Fruit fly (Drosophila melanogaster) whole organism, embryonic: ENCODE data around the gene MED14.

Source experiments
- ATbp ChIP-seq: fragments of 200-800 bp; sonication (Bioruptor generic); optimal IDR thresholded peaks from 2 replicates; lab custom pipeline; 2017; ENCODE audit warnings: missing biosample characterization, mild to moderate bottlenecking, missing genetic modification characterization, missing genetic modification reagents
- Aef1 ChIP-seq: fragments of 200-800 bp; sonication (Bioruptor generic); IDR thresholded peaks from 3 replicates; pipeline ENCODE4 v1.3.6; 2022; ENCODE audit warnings: missing biosample characterization, missing genetic modification characterization
- Bdp1 ChIP-seq: fragments of 200-800 bp; sonication (Bioruptor generic); optimal IDR thresholded peaks from 3 replicates; lab custom pipeline; 2016; ENCODE audit warnings: missing biosample characterization, missing genetic modification characterization
- Blimp-1 ChIP-seq: fragments of 200-800 bp; sonication (Bioruptor generic); optimal IDR thresholded peaks from 3 replicates; lab custom pipeline; 2018; ENCODE audit warnings: missing biosample characterization, missing genetic modification characterization, mild to moderate bottlenecking, moderate library complexity, missing genetic modification reagents
- CG1024 ChIP-seq: fragments of 200-800 bp; sonication (Bioruptor generic); IDR thresholded peaks from 2 replicates; pipeline ENCODE4 v1.3.6; 2022; ENCODE audit warnings: missing biosample characterization, missing genetic modification characterization
- CG10431 ChIP-seq: fragments of 200-800 bp; sonication (Bioruptor generic); optimal IDR thresholded peaks from 3 replicates; lab custom pipeline; 2018; ENCODE audit warnings: missing biosample characterization, mild to moderate bottlenecking, missing genetic modification characterization
- CG10979 ChIP-seq: fragments of 200-800 bp; sonication (Bioruptor generic); optimal IDR thresholded peaks from 2 replicates; lab custom pipeline; 2018; ENCODE audit warnings: missing biosample characterization, mild to moderate bottlenecking, missing genetic modification characterization, moderate library complexity
- CG12155 ChIP-seq: fragments of 200-800 bp; sonication (Bioruptor generic); optimal IDR thresholded peaks from 3 replicates; lab custom pipeline; 2016; ENCODE audit warnings: missing biosample characterization, missing genetic modification characterization
- CG15269 ChIP-seq: fragments of 200-800 bp; sonication (Bioruptor generic); optimal IDR thresholded peaks from 2 replicates; lab custom pipeline; 2018; ENCODE audit warnings: missing biosample characterization, mild to moderate bottlenecking, missing genetic modification characterization, moderate library complexity
- CG15479 ChIP-seq: fragments of 200-800 bp; sonication (Bioruptor generic); optimal IDR thresholded peaks from 3 replicates; lab custom pipeline; 2019; ENCODE audit warnings: missing biosample characterization, mild to moderate bottlenecking, missing genetic modification characterization, moderate library complexity
- CG16863 ChIP-seq: fragments of 200-800 bp; sonication (Bioruptor generic); optimal IDR thresholded peaks from 3 replicates; lab custom pipeline; 2016; ENCODE audit warnings: missing biosample characterization, missing genetic modification characterization
- CG17359 ChIP-seq: fragments of 200-800 bp; sonication (Bioruptor generic); optimal IDR thresholded peaks from 3 replicates; lab custom pipeline; 2018; ENCODE audit warnings: missing biosample characterization, mild to moderate bottlenecking, missing genetic modification characterization, moderate library complexity
- CG17361 ChIP-seq: fragments of 200-800 bp; sonication (Bioruptor generic); IDR thresholded peaks from 3 replicates; pipeline ENCODE4 v1.3.6; 2022; ENCODE audit warnings: missing biosample characterization, missing genetic modification characterization
- CG2875 ChIP-seq: fragments of 200-800 bp; sonication (Bioruptor generic); optimal IDR thresholded peaks from 2 replicates; lab custom pipeline; 2017; ENCODE audit warnings: missing biosample characterization, mild to moderate bottlenecking, missing genetic modification characterization, missing genetic modification reagents
- CG32532 ChIP-seq: fragments of 200-800 bp; sonication (Bioruptor generic); IDR thresholded peaks from 2 replicates; pipeline ENCODE4 v1.3.6; 2022; ENCODE audit warnings: missing biosample characterization, missing genetic modification characterization
- CG4424 ChIP-seq: fragments of 200-800 bp; sonication (Bioruptor generic); optimal IDR thresholded peaks from 3 replicates; lab custom pipeline; 2016; ENCODE audit warnings: missing biosample characterization, missing genetic modification characterization
- CG4707 ChIP-seq: fragments of 200-800 bp; sonication (Bioruptor generic); optimal IDR thresholded peaks from 2 replicates; lab custom pipeline; 2018; ENCODE audit warnings: missing biosample characterization, mild to moderate bottlenecking, missing genetic modification characterization, moderate library complexity
- CG7372 ChIP-seq: fragments of 200-800 bp; sonication (Bioruptor generic); IDR thresholded peaks from 2 replicates; pipeline ENCODE4 v1.3.6; 2022; ENCODE audit warnings: missing biosample characterization, missing genetic modification characterization
- CG8478 ChIP-seq: fragments of >200 bp; optimal IDR thresholded peaks from 2 replicates; lab custom pipeline; 2018
- CG9876 ChIP-seq: fragments of 200-800 bp; sonication (Bioruptor generic); optimal IDR thresholded peaks from 2 replicates; lab custom pipeline; 2016; ENCODE audit warnings: missing biosample characterization, missing genetic modification characterization
- Dll ChIP-seq: fragments of 200-800 bp; sonication (Bioruptor generic); IDR thresholded peaks from 4 replicates; pipeline ENCODE4 v1.3.6; 2022; ENCODE audit warnings: missing biosample characterization, missing genetic modification characterization; ENCODE audit not compliant: partially characterized antibody
- Kr ChIP-seq: fragments of 200-800 bp; sonication (Bioruptor generic); optimal IDR thresholded peaks from 2 replicates; lab custom pipeline; 2017; ENCODE audit warnings: missing biosample characterization, mild to moderate bottlenecking, missing genetic modification characterization
- Lhr ChIP-seq: fragments of 200-800 bp; sonication (Bioruptor generic); optimal IDR thresholded peaks from 3 replicates; lab custom pipeline; 2017; ENCODE audit warnings: mild to moderate bottlenecking, missing biosample characterization, missing genetic modification reagents, missing genetic modification characterization
- Meics ChIP-seq: fragments of 200-800 bp; sonication (Bioruptor generic); optimal IDR thresholded peaks from 2 replicates; lab custom pipeline; 2017; ENCODE audit warnings: missing biosample characterization, mild to moderate bottlenecking, missing genetic modification characterization
- NC2β ChIP-seq: fragments of 200-800 bp; sonication (Bioruptor generic); optimal IDR thresholded peaks from 2 replicates; lab custom pipeline; 2016; ENCODE audit warnings: missing biosample characterization, missing genetic modification characterization
- Pdp1 ChIP-seq, 2 experiments: fragments of 200-800 bp; sonication (Bioruptor generic); optimal IDR thresholded peaks; 3 replicates each; lab custom pipeline; 2016; ENCODE audit warnings: missing biosample characterization in 2 of 2, missing genetic modification characterization in 2 of 2, mild to moderate bottlenecking in 1 of 2, moderate library complexity in 1 of 2
- Scr ChIP-seq: fragments of 200-800 bp; sonication (Bioruptor generic); IDR thresholded peaks from 2 replicates; pipeline ENCODE4 v1.3.6; 2022; ENCODE audit warnings: missing biosample characterization, missing genetic modification characterization; ENCODE audit not compliant: partially characterized antibody
- Tbp ChIP-seq: fragments of >200 bp; optimal IDR thresholded peaks from 2 replicates; lab custom pipeline; 2018; ENCODE audit warnings: missing biosample characterization, missing genetic modification characterization
- Xbp1 ChIP-seq: fragments of 200-800 bp; sonication (Bioruptor generic); optimal IDR thresholded peaks from 3 replicates; lab custom pipeline; 2016; ENCODE audit warnings: missing biosample characterization, mild to moderate bottlenecking, missing genetic modification characterization
- abd-A ChIP-seq: fragments of 200-800 bp; sonication (Bioruptor generic); optimal IDR thresholded peaks from 3 replicates; lab custom pipeline; 2019; ENCODE audit warnings: missing biosample characterization, mild to moderate bottlenecking, missing genetic modification characterization, moderate library complexity
- ash1 ChIP-seq: fragments of 200-800 bp; sonication (Bioruptor generic); optimal IDR thresholded peaks from 2 replicates; lab custom pipeline; 2018; ENCODE audit warnings: missing biosample characterization, mild to moderate bottlenecking, missing genetic modification characterization
- cad ChIP-seq: fragments of >200 bp; optimal IDR thresholded peaks from 2 replicates; lab custom pipeline; 2017; ENCODE audit warnings: missing biosample characterization, missing genetic modification characterization
- ftz-f1 ChIP-seq: fragments of 200-800 bp; sonication (Bioruptor generic); optimal IDR thresholded peaks from 2 replicates; lab custom pipeline; 2016; ENCODE audit warnings: missing biosample characterization, missing genetic modification characterization
- gce ChIP-seq: fragments of 200-800 bp; sonication (Bioruptor generic); IDR thresholded peaks from 3 replicates; pipeline ENCODE4 v1.3.6; 2022; ENCODE audit warnings: missing biosample characterization, missing genetic modification characterization
- hkb ChIP-seq, 2 experiments: fragments of 200-800 bp in 1 of 2; fragments of >200 bp in 1 of 2; sonication (Bioruptor generic) in 1 of 2; IDR thresholded peaks in 1 of 2; optimal IDR thresholded peaks in 1 of 2; 2 replicates each; pipeline versions ENCODE4 v1.3.6 to Lab custom; 2017 to 2022; ENCODE audit warnings: missing biosample characterization in 1 of 2, missing genetic modification characterization in 1 of 2
- hth ChIP-seq: fragments of >200 bp; optimal IDR thresholded peaks from 2 replicates; lab custom pipeline; 2017; ENCODE audit warnings: inconsistent platforms
- insv ChIP-seq, 2 experiments: fragments of 200-800 bp; sonication (Bioruptor generic); optimal IDR thresholded peaks; 3 replicates each; lab custom pipeline; 2016 to 2018; ENCODE audit warnings: missing biosample characterization in 2 of 2, missing genetic modification characterization in 2 of 2
- kni ChIP-seq: fragments of 200-800 bp; sonication (Bioruptor generic); optimal IDR thresholded peaks from 3 replicates; lab custom pipeline; 2017; ENCODE audit warnings: mild to moderate bottlenecking, missing biosample characterization, missing genetic modification reagents, missing genetic modification characterization
- nerfin-2 ChIP-seq: fragments of 200-800 bp; sonication (Bioruptor generic); IDR thresholded peaks from 2 replicates; pipeline ENCODE4 v1.3.6; 2022; ENCODE audit warnings: missing biosample characterization, missing genetic modification characterization; ENCODE audit not compliant: partially characterized antibody
- otp ChIP-seq: fragments of 200-800 bp; sonication (Bioruptor generic); IDR thresholded peaks from 3 replicates; pipeline ENCODE4, ENCODE4 v1.3.6; 2022; ENCODE audit warnings: missing biosample characterization, missing genetic modification characterization
- peb ChIP-seq: fragments of 200-800 bp; sonication (Bioruptor generic); IDR thresholded peaks from 2 replicates; pipeline ENCODE4 v1.3.6; 2022; ENCODE audit warnings: missing biosample characterization, missing genetic modification characterization
- psq ChIP-seq: fragments of 200-800 bp; sonication (Bioruptor generic); optimal IDR thresholded peaks from 2 replicates; lab custom pipeline; 2017; ENCODE audit warnings: missing biosample characterization, missing genetic modification characterization
- stwl ChIP-seq: fragments of 200-800 bp; sonication (Bioruptor generic); optimal IDR thresholded peaks from 3 replicates; lab custom pipeline; 2018; ENCODE audit warnings: missing biosample characterization, mild to moderate bottlenecking, missing genetic modification characterization, moderate library complexity
- tin ChIP-seq: fragments of 200-800 bp; sonication (Bioruptor generic); optimal IDR thresholded peaks from 3 replicates; lab custom pipeline; 2016; ENCODE audit warnings: missing biosample characterization, missing genetic modification characterization
- tll ChIP-seq, 2 experiments: fragments of 200-800 bp in 1 of 2; fragments of >200 bp in 1 of 2; sonication (Bioruptor generic) in 1 of 2; optimal IDR thresholded peaks; 2 replicates each; lab custom pipeline; 2017 to 2019; ENCODE audit warnings: missing biosample characterization in 2 of 2, missing genetic modification characterization in 2 of 2, mild to moderate bottlenecking in 1 of 2, moderate library complexity in 1 of 2
- trh ChIP-seq: fragments of 200-800 bp; sonication (Bioruptor generic); optimal IDR thresholded peaks from 2 replicates; lab custom pipeline; 2016; ENCODE audit warnings: missing biosample characterization, missing genetic modification characterization
- vvl ChIP-seq: fragments of 200-800 bp; sonication (Bioruptor generic); IDR thresholded peaks from 2 replicates; pipeline ENCODE4 v1.3.6; 2022; ENCODE audit warnings: missing biosample characterization, missing genetic modification characterization
- z ChIP-seq: fragments of 200-800 bp; sonication (Bioruptor generic); IDR thresholded peaks from 3 replicates; pipeline ENCODE4 v1.3.6; 2022; ENCODE audit warnings: missing biosample characterization, missing genetic modification characterization

MED14 gene

dm6 chr3L:544203-544602, 48.8 kb upstream of the MED14 start (continued):
- TF ChIP-seq CG10431 (GFP tag; lab: Kevin White, UChicago) (no peak), abd-A (tag; lab: Kevin White, UChicago) (peak; percentile 85), vvl (GFP tag; lab: Robert Waterston, UW) (peak; percentile 19; the same call in 1 of the 2 replicates), Kr (GFP tag; lab: Kevin White, UChicago) (peak; percentile 73), tll (GFP tag; optimal IDR thresholded peaks at IDR 0.05; lab: Kevin White, UChicago) (peak in 1 of 2 experiments; percentile 71), NC2β (GFP tag; lab: Kevin White, UChicago) (no peak), CG1024 (GFP tag; lab: Robert Waterston, UW) (no peak), CG15269 (tag; lab: Kevin White, UChicago) (no peak), CG9876 (GFP tag; lab: Kevin White, UChicago) (no peak), CG8478 (lab: Kevin White, UChicago) (no peak), cad (GFP tag; lab: Kevin White, UChicago) (peak; percentile 20), Meics (GFP tag; lab: Kevin White, UChicago) (no peak), Pdp1 (GFP tag; optimal IDR thresholded peaks at IDR 0.05; lab: Kevin White, UChicago) (peak in 1 of 2 experiments; percentile 67), Bdp1 (GFP tag; lab: Kevin White, UChicago) (no peak), CG32532 (GFP tag; lab: Robert Waterston, UW) (peak; percentile 16; the same call in 1 of the 2 replicates), CG16863 (no peak), hkb (optimal IDR thresholded peaks at IDR 0.05; lab: Kevin White, UChicago) (no peak), hkb (GFP tag; IDR thresholded peaks at IDR 0.05; lab: Robert Waterston, UW) (peak; percentile 32; the same call in 1 of the 2 replicates), Blimp-1 (GFP tag; lab: Kevin White, UChicago) (no peak), ash1 (GFP tag; lab: Kevin White, UChicago) (no peak), Dll (GFP tag; lab: Robert Waterston, UW) (peak; percentile 33; the same call in 1 of the 4 replicates), hth (lab: Kevin White, UChicago) (no peak), trh (GFP tag; lab: Kevin White, UChicago) (no peak), CG17359 (no peak), tin (no peak), otp (no peak), CG10979 (tag; lab: Kevin White, UChicago) (no peak), gce (GFP tag; lab: Robert Waterston, UW) (no peak), CG4424 (no peak), CG7372 (no peak), ATbp (GFP tag; lab: Kevin White, UChicago) (no peak), psq (no peak), peb (GFP tag; lab: Robert Waterston, UW) (no peak), CG15479 (peak; percentile 96), Scr (GFP tag; lab: Robert Waterston, UW) (peak; percentile 18; the same call in 1 of the 2 replicates), insv (GFP tag; optimal IDR thresholded peaks at IDR 0.05; lab: Kevin White, UChicago) (peak in 1 of 2 experiments; percentile 9), Lhr (GFP tag; lab: Kevin White, UChicago) (no peak), CG17361 (GFP tag; lab: Robert Waterston, UW) (no peak), ftz-f1 (GFP tag; lab: Kevin White, UChicago) (no peak), Tbp (GFP tag; lab: Kevin White, UChicago) (no peak), nerfin-2 (GFP tag; lab: Robert Waterston, UW) (no peak), CG12155 (GFP tag; lab: Kevin White, UChicago) (peak; percentile 18), Xbp1 (GFP tag; lab: Kevin White, UChicago) (no peak), Aef1 (GFP tag; lab: Robert Waterston, UW) (no peak), kni (GFP tag; lab: Kevin White, UChicago) (peak; percentile 30), z (GFP tag; lab: Robert Waterston, UW) (peak; percentile 50; the same call in 1 of the 3 replicates), stwl (no peak), CG2875 (GFP tag; lab: Kevin White, UChicago) (no peak), CG4707 (GFP tag; lab: Kevin White, UChicago) (no peak)
